Fruit fly (Drosophila melanogaster): ENCODE data around the gene Mnt.
A peak's percentile ranks its signal among the peaks of the same experiment; 100 is the strongest.

Mnt gene

dm6 chrX:3679921-3680702 lies 8.5 kb downstream of the Mnt start:
- TF ChIP-seq CG17806 (tag; optimal IDR thresholded peaks at IDR 0.05) (peak; percentile 77), Ets98B (GFP tag; IDR thresholded peaks at IDR 0.05) (peak; percentile 81), CG4496 (GFP tag; IDR thresholded peaks at IDR 0.05) (peak; percentile 81), CG10348 (GFP tag; IDR thresholded peaks at IDR 0.05) (no peak), CG12605 (GFP tag; IDR thresholded peaks at IDR 0.05) (peak; percentile 97), CG8301 (tag; optimal IDR thresholded peaks at IDR 0.05) (peak; percentile 61), Snoo (tag; optimal IDR thresholded peaks at IDR 0.05) (peak; percentile 43), CG14655 (GFP tag; optimal IDR thresholded peaks at IDR 0.05) (peak; percentile 83), fd96Ca (GFP tag; IDR thresholded peaks at IDR 0.05) (peak; percentile 61; the same call in 2 of the 3 replicates), D1 (tag; optimal IDR thresholded peaks at IDR 0.05) (peak; percentile 74), CG9948 (tag; optimal IDR thresholded peaks at IDR 0.05) (peak; percentile 55), rn (GFP tag; IDR thresholded peaks at IDR 0.05) (peak; percentile 63), CG32121 (GFP tag; IDR thresholded peaks at IDR 0.05) (peak; percentile 79), gl (tag; optimal IDR thresholded peaks at IDR 0.05) (peak; percentile 88), CG15710 (tag; optimal IDR thresholded peaks at IDR 0.05) (peak; percentile 75), CG13204 (GFP tag; optimal IDR thresholded peaks at IDR 0.05) (peak; percentile 89), CG8159 (tag; optimal IDR thresholded peaks at IDR 0.05) (peak; percentile 74), Pif1B (GFP tag; optimal IDR thresholded peaks at IDR 0.05) (peak; percentile 72), Pif1A (GFP tag; optimal IDR thresholded peaks at IDR 0.05) (peak; percentile 81), CG34367 (tag; optimal IDR thresholded peaks at IDR 0.05) (peak; percentile 87), EcR (GFP tag; optimal IDR thresholded peaks at IDR 0.05) (peak; percentile 31)

- TF ChIP-seq CG34367 (tag; optimal IDR thresholded peaks at IDR 0.05) (peak; percentile 40), Pif1A (GFP tag; optimal IDR thresholded peaks at IDR 0.05) (peak; percentile 74), CG8301 (tag; optimal IDR thresholded peaks at IDR 0.05) (peak; percentile 47), CG12605 (GFP tag; IDR thresholded peaks at IDR 0.05) (peak; percentile 72; the same call in 1 of the 2 replicates), fd96Ca (GFP tag; IDR thresholded peaks at IDR 0.05) (peak; percentile 28; the same call in 1 of the 3 replicates), Snoo (tag; optimal IDR thresholded peaks at IDR 0.05) (peak; percentile 66), CG8159 (tag; optimal IDR thresholded peaks at IDR 0.05) (peak; percentile 82), CG4496 (GFP tag; IDR thresholded peaks at IDR 0.05) (0 out of 3 replicates have a peak, but pooled peaks have one; percentile 51), CG32121 (GFP tag; IDR thresholded peaks at IDR 0.05) (peak; percentile 58), CG17806 (tag; optimal IDR thresholded peaks at IDR 0.05) (peak; percentile 74), Pif1B (GFP tag; optimal IDR thresholded peaks at IDR 0.05) (peak; percentile 23), CG13204 (GFP tag; optimal IDR thresholded peaks at IDR 0.05) (no peak), gl (tag; optimal IDR thresholded peaks at IDR 0.05) (no peak), CG9948 (tag; optimal IDR thresholded peaks at IDR 0.05) (peak; percentile 72), CG14655 (GFP tag; optimal IDR thresholded peaks at IDR 0.05) (peak; percentile 72), EcR (GFP tag; optimal IDR thresholded peaks at IDR 0.05) (no peak), D1 (tag; optimal IDR thresholded peaks at IDR 0.05) (no peak), CG10348 (GFP tag; IDR thresholded peaks at IDR 0.05) (no peak), Ets98B (GFP tag; IDR thresholded peaks at IDR 0.05) (no peak; the same call in 1 of the 2 replicates), CG15710 (tag; optimal IDR thresholded peaks at IDR 0.05) (peak; percentile 77), rn (GFP tag; IDR thresholded peaks at IDR 0.05) (no peak)
Observed at dm6 chrX:3680703-3681270, 9.2 kb downstream of the Mnt start.

dm6 chrX:3681729-3682482 lies 10.3 kb downstream of the Mnt start:
- TF ChIP-seq gl (tag; optimal IDR thresholded peaks at IDR 0.05), result peak; percentile 92
- TF ChIP-seq Ets98B (GFP tag; IDR thresholded peaks at IDR 0.05), result peak; percentile 92
- peak; percentile 95 for TF ChIP-seq Pif1B (GFP tag; optimal IDR thresholded peaks at IDR 0.05)
- TF ChIP-seq CG14655 (GFP tag; optimal IDR thresholded peaks at IDR 0.05), result peak; percentile 95
- TF ChIP-seq CG8301 (tag; optimal IDR thresholded peaks at IDR 0.05), result peak; percentile 95
- peak; percentile 68 for TF ChIP-seq CG10348 (GFP tag; IDR thresholded peaks at IDR 0.05)
- peak; percentile 95 for TF ChIP-seq CG4496 (GFP tag; IDR thresholded peaks at IDR 0.05)
- peak; percentile 96 for TF ChIP-seq CG17806 (tag; optimal IDR thresholded peaks at IDR 0.05)
- TF ChIP-seq CG15710 (tag; optimal IDR thresholded peaks at IDR 0.05), result peak; percentile 95
- peak; percentile 95 for TF ChIP-seq Pif1A (GFP tag; optimal IDR thresholded peaks at IDR 0.05)
- peak; percentile 96 for TF ChIP-seq CG9948 (tag; optimal IDR thresholded peaks at IDR 0.05)
- TF ChIP-seq rn (GFP tag; IDR thresholded peaks at IDR 0.05), result peak; percentile 80
- peak; percentile 90 for TF ChIP-seq fd96Ca (GFP tag; IDR thresholded peaks at IDR 0.05)
- peak; percentile 94 for TF ChIP-seq CG12605 (GFP tag; IDR thresholded peaks at IDR 0.05)
- TF ChIP-seq CG32121 (GFP tag; IDR thresholded peaks at IDR 0.05), result peak; percentile 89
- TF ChIP-seq EcR (GFP tag; optimal IDR thresholded peaks at IDR 0.05), result peak; percentile 91
- TF ChIP-seq CG13204 (GFP tag; optimal IDR thresholded peaks at IDR 0.05), result peak; percentile 72
- TF ChIP-seq CG34367 (tag; optimal IDR thresholded peaks at IDR 0.05), result peak; percentile 97
- TF ChIP-seq Snoo (tag; optimal IDR thresholded peaks at IDR 0.05), result peak; percentile 89
- peak; percentile 82 for TF ChIP-seq D1 (tag; optimal IDR thresholded peaks at IDR 0.05)
- peak; percentile 96 for TF ChIP-seq CG8159 (tag; optimal IDR thresholded peaks at IDR 0.05)

- TF ChIP-seq CG12605 (GFP tag; IDR thresholded peaks at IDR 0.05) (no peak), EcR (GFP tag; optimal IDR thresholded peaks at IDR 0.05) (peak; percentile 78), CG10348 (GFP tag; IDR thresholded peaks at IDR 0.05) (no peak), CG14655 (GFP tag; optimal IDR thresholded peaks at IDR 0.05) (no peak), CG9948 (tag; optimal IDR thresholded peaks at IDR 0.05) (no peak)
Observed at dm6 chrX:3682483-3682813, 10.8 kb downstream of the Mnt start.

Data from whole organism, pupa.